Worm (Caenorhabditis elegans) whole organism, L1 larva: ENCODE data around the gene F22E5.23.

Experiments used
- lin-13 ChIP-seq: fragments of 150-350 bp; optimal IDR thresholded peaks from 2 replicates; lab custom pipeline; 2014; ENCODE audit warnings: missing biosample characterization, missing genetic modification reagents, missing genetic modification characterization
- pag-3 ChIP-seq: sonication (generic microtip); optimal IDR thresholded peaks from 2 replicates; lab custom pipeline; 2017; ENCODE audit warnings: missing genetic modification characterization, mild to moderate bottlenecking, missing compliant biosample characterization, antibody characterized with exemption, borderline replicate concordance; ENCODE audit not compliant: insufficient read depth

ce11 chrII:2631169-2631568, 9.9 kb upstream of the F22E5.23 start, which contains the start of gene D2062.1:
- TF ChIP-seq pag-3 (tag; lab: Kevin White, UChicago) (no peak), lin-13 (GFP tag; lab: Kevin White, UChicago) (no peak)
